Fruit fly (Drosophila melanogaster) whole organism, embryonic: ENCODE data around the gene S6KL.
A peak's percentile ranks its signal among the peaks of the same experiment; 100 is the strongest.

Experiments used
- Antp ChIP-seq: fragments of 200-800 bp; sonication (Bioruptor generic); optimal IDR thresholded peaks from 3 replicates; lab custom pipeline; 2016; ENCODE audit warnings: missing biosample characterization, missing genetic modification characterization
- Bdp1 ChIP-seq: fragments of 200-800 bp; sonication (Bioruptor generic); optimal IDR thresholded peaks from 3 replicates; lab custom pipeline; 2016; ENCODE audit warnings: missing biosample characterization, missing genetic modification characterization
- CG10366 ChIP-seq: fragments of 200-800 bp; sonication (Bioruptor generic); IDR thresholded peaks from 2 replicates; pipeline ENCODE4 v1.3.6; 2022; ENCODE audit warnings: missing biosample characterization, missing genetic modification characterization
- CG11398 ChIP-seq: fragments of 200-800 bp; sonication (Bioruptor generic); optimal IDR thresholded peaks from 2 replicates; lab custom pipeline; 2016; ENCODE audit warnings: missing biosample characterization, missing genetic modification characterization
- CG11695 ChIP-seq: fragments of 200-800 bp; sonication (Bioruptor generic); IDR thresholded peaks from 3 replicates; pipeline ENCODE4 v1.3.6; 2022; ENCODE audit warnings: missing biosample characterization, missing genetic modification characterization
- CG13123 ChIP-seq: fragments of 200-800 bp; sonication (Bioruptor generic); optimal IDR thresholded peaks from 2 replicates; lab custom pipeline; 2016; ENCODE audit warnings: missing biosample characterization, missing genetic modification characterization
- CG14014 ChIP-seq: fragments of 200-800 bp; sonication (Bioruptor generic); IDR thresholded peaks from 2 replicates; pipeline ENCODE4 v1.3.6; 2022; ENCODE audit warnings: missing biosample characterization, missing genetic modification characterization
- CG15011 ChIP-seq: fragments of 200-800 bp; sonication (Bioruptor generic); optimal IDR thresholded peaks from 3 replicates; lab custom pipeline; 2018; ENCODE audit warnings: missing biosample characterization, mild to moderate bottlenecking, missing genetic modification characterization
- CG1603 ChIP-seq: fragments of 200-800 bp; sonication (Bioruptor generic); optimal IDR thresholded peaks from 2 replicates; lab custom pipeline; 2019; ENCODE audit warnings: missing biosample characterization, mild to moderate bottlenecking, missing genetic modification characterization, moderate library complexity
- CG17359 ChIP-seq: fragments of 200-800 bp; sonication (Bioruptor generic); optimal IDR thresholded peaks from 3 replicates; lab custom pipeline; 2018; ENCODE audit warnings: missing biosample characterization, mild to moderate bottlenecking, missing genetic modification characterization, moderate library complexity
- CG17912 ChIP-seq: fragments of 200-800 bp; sonication (Bioruptor generic); optimal IDR thresholded peaks from 2 replicates; lab custom pipeline; 2018; ENCODE audit warnings: missing biosample characterization, mild to moderate bottlenecking, missing genetic modification characterization
- CG18764 ChIP-seq: fragments of 200-800 bp; sonication (Bioruptor generic); optimal IDR thresholded peaks from 3 replicates; lab custom pipeline; 2016; ENCODE audit warnings: missing biosample characterization, missing genetic modification characterization
- CG2202 ChIP-seq: fragments of 200-800 bp; sonication (Bioruptor generic); optimal IDR thresholded peaks from 2 replicates; lab custom pipeline; 2018; ENCODE audit warnings: missing biosample characterization, mild to moderate bottlenecking, missing genetic modification characterization
- CG2875 ChIP-seq: fragments of 200-800 bp; sonication (Bioruptor generic); optimal IDR thresholded peaks from 2 replicates; lab custom pipeline; 2017; ENCODE audit warnings: missing biosample characterization, mild to moderate bottlenecking, missing genetic modification characterization, missing genetic modification reagents
- CG31388 ChIP-seq: fragments of 200-800 bp; sonication (Bioruptor generic); optimal IDR thresholded peaks from 2 replicates; lab custom pipeline; 2016; ENCODE audit warnings: missing biosample characterization, missing genetic modification characterization
- CG32532 ChIP-seq: fragments of 200-800 bp; sonication (Bioruptor generic); IDR thresholded peaks from 2 replicates; pipeline ENCODE4 v1.3.6; 2022; ENCODE audit warnings: missing biosample characterization, missing genetic modification characterization
- CG3726 ChIP-seq: fragments of 200-800 bp; sonication (Bioruptor generic); IDR thresholded peaks from 3 replicates; pipeline ENCODE4, ENCODE4 v1.3.6; 2022; ENCODE audit warnings: missing biosample characterization, missing genetic modification characterization
- CG4730 ChIP-seq: fragments of 200-800 bp; sonication (Bioruptor generic); IDR thresholded peaks from 2 replicates; pipeline ENCODE4 v1.3.6; 2022; ENCODE audit warnings: missing biosample characterization, missing genetic modification characterization
- CG5245 ChIP-seq: fragments of 200-800 bp; sonication (Bioruptor generic); optimal IDR thresholded peaks from 3 replicates; lab custom pipeline; 2016; ENCODE audit warnings: missing biosample characterization, missing genetic modification characterization
- CG6175 ChIP-seq: fragments of 200-800 bp; sonication (Bioruptor generic); IDR thresholded peaks from 3 replicates; pipeline ENCODE4 v1.3.6; 2022; ENCODE audit warnings: missing biosample characterization, missing genetic modification characterization
- CG8478 ChIP-seq: fragments of >200 bp; optimal IDR thresholded peaks from 2 replicates; lab custom pipeline; 2018
- CG8765 ChIP-seq: fragments of 200-800 bp; sonication (Bioruptor generic); IDR thresholded peaks from 2 replicates; pipeline ENCODE4 v1.3.6; 2022; ENCODE audit warnings: missing biosample characterization, missing genetic modification characterization
- Camta ChIP-seq: fragments of 200-800 bp; sonication (Bioruptor generic); optimal IDR thresholded peaks from 2 replicates; lab custom pipeline; 2016; ENCODE audit warnings: missing biosample characterization, missing genetic modification characterization
- CkIIα-i1 ChIP-seq: fragments of 200-800 bp; sonication (Bioruptor generic); IDR thresholded peaks from 2 replicates; pipeline ENCODE4 v1.3.6; 2022; ENCODE audit warnings: missing biosample characterization, missing genetic modification characterization
- CrebB ChIP-seq: fragments of 200-800 bp; sonication (Bioruptor generic); optimal IDR thresholded peaks from 3 replicates; lab custom pipeline; 2018; ENCODE audit warnings: missing biosample characterization, mild to moderate bottlenecking, missing genetic modification characterization
- D19A ChIP-seq: fragments of 200-800 bp; optimal IDR thresholded peaks from 3 replicates; lab custom pipeline; 2019; ENCODE audit warnings: missing biosample characterization, mild to moderate bottlenecking, missing genetic modification characterization, moderate library complexity
- Deaf1 ChIP-seq: fragments of 200-800 bp; optimal IDR thresholded peaks from 3 replicates; lab custom pipeline; 2019; ENCODE audit warnings: missing biosample characterization, mild to moderate bottlenecking, missing genetic modification characterization, moderate library complexity
- Doc2 ChIP-seq: fragments of 200-800 bp; sonication (Bioruptor generic); IDR thresholded peaks from 2 replicates; pipeline ENCODE4 v1.3.6; 2022; ENCODE audit warnings: missing biosample characterization, missing genetic modification characterization
- Dp ChIP-seq: fragments of 200-800 bp; sonication (Bioruptor generic); optimal IDR thresholded peaks from 2 replicates; lab custom pipeline; 2018; ENCODE audit warnings: missing biosample characterization, mild to moderate bottlenecking, missing genetic modification characterization, moderate library complexity
- GATAe ChIP-seq: fragments of 200-800 bp; sonication (Bioruptor generic); conservative IDR thresholded peaks from 2 replicates; pipeline ENCODE4 v1.3.6; 2022; ENCODE audit warnings: missing biosample characterization, missing genetic modification characterization
- Rfx ChIP-seq: fragments of 200-800 bp; sonication (Bioruptor generic); IDR thresholded peaks from 2 replicates; pipeline ENCODE4 v1.3.6; 2022; ENCODE audit warnings: missing biosample characterization, missing genetic modification characterization
- Scr ChIP-seq: fragments of 200-800 bp; sonication (Bioruptor generic); IDR thresholded peaks from 2 replicates; pipeline ENCODE4 v1.3.6; 2022; ENCODE audit warnings: missing biosample characterization, missing genetic modification characterization; ENCODE audit not compliant: partially characterized antibody
- Six4 ChIP-seq: fragments of 200-800 bp; sonication (Bioruptor generic); optimal IDR thresholded peaks from 2 replicates; lab custom pipeline; 2016; ENCODE audit warnings: missing biosample characterization, missing genetic modification characterization
- Trl ChIP-seq, 3 experiments: fragments of >200 bp in 2 of 3; fragments of 200-800 bp in 1 of 3; sonication (Bioruptor generic) in 1 of 3; optimal IDR thresholded peaks; 2 replicates in 1 of 3; 3 replicates in 2 of 3; lab custom pipeline; 2016 to 2017; ENCODE audit warnings: missing biosample characterization in 1 of 3, missing genetic modification characterization in 1 of 3
- ash1 ChIP-seq: fragments of 200-800 bp; sonication (Bioruptor generic); optimal IDR thresholded peaks from 2 replicates; lab custom pipeline; 2018; ENCODE audit warnings: missing biosample characterization, mild to moderate bottlenecking, missing genetic modification characterization
- cato ChIP-seq: fragments of 200-800 bp; sonication (Bioruptor generic); optimal IDR thresholded peaks from 2 replicates; lab custom pipeline; 2016; ENCODE audit warnings: missing biosample characterization, missing genetic modification characterization, borderline replicate concordance
- caup ChIP-seq: fragments of 200-800 bp; sonication (Bioruptor generic); optimal IDR thresholded peaks from 3 replicates; lab custom pipeline; 2017; ENCODE audit warnings: missing biosample characterization, mild to moderate bottlenecking, missing genetic modification characterization, moderate library complexity; ENCODE audit not compliant: severe bottlenecking
- chm ChIP-seq: fragments of 200-800 bp; sonication (Bioruptor generic); IDR thresholded peaks from 2 replicates; pipeline ENCODE4 v1.3.6; 2022; ENCODE audit warnings: missing biosample characterization, missing genetic modification characterization
- gcm2 ChIP-seq: fragments of 200-800 bp; sonication (Bioruptor generic); optimal IDR thresholded peaks from 2 replicates; lab custom pipeline; 2016; ENCODE audit warnings: missing biosample characterization, missing genetic modification characterization
- gro ChIP-seq: fragments of 200-800 bp; sonication (Bioruptor generic); optimal IDR thresholded peaks from 2 replicates; lab custom pipeline; 2016; ENCODE audit warnings: missing biosample characterization, missing genetic modification characterization
- jigr1 ChIP-seq: fragments of 200-800 bp; sonication (Bioruptor generic); IDR thresholded peaks from 3 replicates; pipeline ENCODE4 v1.3.6; 2022; ENCODE audit warnings: missing biosample characterization, missing genetic modification characterization
- nmo ChIP-seq: fragments of 200-800 bp; sonication (Bioruptor generic); optimal IDR thresholded peaks from 2 replicates; lab custom pipeline; 2018; ENCODE audit warnings: missing biosample characterization, mild to moderate bottlenecking, missing genetic modification characterization, moderate library complexity
- oc ChIP-seq: fragments of 200-800 bp; sonication (Bioruptor generic); optimal IDR thresholded peaks from 2 replicates; lab custom pipeline; 2018; ENCODE audit warnings: missing biosample characterization, mild to moderate bottlenecking, missing genetic modification characterization, moderate library complexity
- pho ChIP-seq: fragments of 200-800 bp; sonication (Bioruptor generic); optimal IDR thresholded peaks from 2 replicates; lab custom pipeline; 2016; ENCODE audit warnings: missing biosample characterization, missing genetic modification characterization
- psq ChIP-seq: fragments of 200-800 bp; sonication (Bioruptor generic); optimal IDR thresholded peaks from 2 replicates; lab custom pipeline; 2017; ENCODE audit warnings: missing biosample characterization, missing genetic modification characterization
- run ChIP-seq: fragments of 200-800 bp; sonication (Bioruptor generic); optimal IDR thresholded peaks from 3 replicates; lab custom pipeline; 2018; ENCODE audit warnings: missing biosample characterization, mild to moderate bottlenecking, missing genetic modification characterization
- so ChIP-seq: fragments of 200-800 bp; sonication (Bioruptor generic); IDR thresholded peaks from 3 replicates; pipeline ENCODE4 v1.3.6; 2022; ENCODE audit warnings: missing biosample characterization, missing genetic modification characterization
- tna ChIP-seq: fragments of 200-800 bp; sonication (Bioruptor generic); IDR thresholded peaks from 2 replicates; pipeline ENCODE4 v1.3.6; 2022; ENCODE audit warnings: missing biosample characterization, missing genetic modification characterization; ENCODE audit not compliant: partially characterized antibody
- unc-4 ChIP-seq: fragments of 200-800 bp; sonication (Bioruptor generic); IDR thresholded peaks from 2 replicates; pipeline ENCODE4 v1.3.6; 2022; ENCODE audit warnings: missing biosample characterization, missing genetic modification characterization; ENCODE audit not compliant: partially characterized antibody

Gene S6KL

dm6 chrX:18789353-18790210, 1.3 kb downstream of the S6KL start (continued):
- 0 out of 2 replicates have a peak, but pooled peaks have one; percentile 11 for TF ChIP-seq CG4730
- TF ChIP-seq CG18764 = peak; percentile 8
- no peak for TF ChIP-seq CG1603 (tag; lab: Kevin White, UChicago)
- peak; percentile 56 for TF ChIP-seq pho (GFP tag; lab: Kevin White, UChicago)
- no peak for TF ChIP-seq oc (tag; lab: Kevin White, UChicago)
- TF ChIP-seq Antp (GFP tag; lab: Kevin White, UChicago) = peak; percentile 52
- peak; percentile 47 for TF ChIP-seq caup (GFP tag; lab: Kevin White, UChicago)
- TF ChIP-seq Deaf1 (tag; lab: Kevin White, UChicago) = peak; percentile 22
- peak; percentile 54 for TF ChIP-seq D19A (tag; lab: Kevin White, UChicago)
- peak; percentile 1 for TF ChIP-seq gro (GFP tag; lab: Kevin White, UChicago)
- TF ChIP-seq nmo (GFP tag; lab: Kevin White, UChicago) = peak; percentile 78
- TF ChIP-seq CG8765 (GFP tag; lab: Robert Waterston, UW) = no peak
- no peak for TF ChIP-seq Doc2 (GFP tag; lab: Robert Waterston, UW)
- no peak for TF ChIP-seq CG3726
- peak; percentile 24 to 51 for TF ChIP-seq Trl (optimal IDR thresholded peaks at IDR 0.05; lab: Kevin White, UChicago)
- peak; percentile 31 for TF ChIP-seq Trl (GFP tag; optimal IDR thresholded peaks at IDR 0.05; lab: Kevin White, UChicago)
- peak; percentile 37 for TF ChIP-seq CG2875 (GFP tag; lab: Kevin White, UChicago)
- TF ChIP-seq CG17359 (tag; lab: Kevin White, UChicago) = peak; percentile 29
- TF ChIP-seq CG14014 (GFP tag; lab: Robert Waterston, UW) = peak; percentile 39; the same call in 1 of the 2 replicates
- TF ChIP-seq Dp (GFP tag; lab: Kevin White, UChicago) = no peak
- TF ChIP-seq gcm2 (GFP tag; lab: Kevin White, UChicago) = peak; percentile 19
- no peak for TF ChIP-seq psq (GFP tag; lab: Kevin White, UChicago)
- TF ChIP-seq so (GFP tag; lab: Robert Waterston, UW) = no peak
- TF ChIP-seq unc-4 (GFP tag; lab: Robert Waterston, UW) = no peak
- TF ChIP-seq Bdp1 (GFP tag; lab: Kevin White, UChicago) = peak; percentile 22
- peak; percentile 56 for TF ChIP-seq Rfx (GFP tag; lab: Robert Waterston, UW)
- TF ChIP-seq Scr (GFP tag; lab: Robert Waterston, UW) = no peak
- peak; percentile 45 for TF ChIP-seq Camta (GFP tag; lab: Kevin White, UChicago)
- TF ChIP-seq CG11695 (GFP tag; lab: Robert Waterston, UW) = peak; percentile 35; the same call in 1 of the 3 replicates
- peak; percentile 3 for TF ChIP-seq CG2202 (tag; lab: Kevin White, UChicago)
- no peak for TF ChIP-seq CG17912 (GFP tag; lab: Kevin White, UChicago)
- no peak for TF ChIP-seq CrebB (tag; lab: Kevin White, UChicago)
- no peak for TF ChIP-seq CG13123 (GFP tag; lab: Kevin White, UChicago)
- no peak for TF ChIP-seq jigr1 (GFP tag; lab: Robert Waterston, UW)
- TF ChIP-seq CkIIα-i1 (GFP tag; lab: Robert Waterston, UW) = no peak
- no peak for TF ChIP-seq CG10366
- peak; percentile 64 for TF ChIP-seq CG15011
- TF ChIP-seq GATAe = no peak
- TF ChIP-seq CG5245 (GFP tag; lab: Kevin White, UChicago) = no peak
- TF ChIP-seq CG6175 (GFP tag; lab: Robert Waterston, UW) = no peak
- no peak for TF ChIP-seq CG31388
- peak; percentile 16 for TF ChIP-seq run (tag; lab: Kevin White, UChicago)
- no peak for TF ChIP-seq chm (GFP tag; lab: Robert Waterston, UW)
- no peak for TF ChIP-seq ash1
- peak; percentile 40 for TF ChIP-seq Six4 (GFP tag; lab: Kevin White, UChicago)
- TF ChIP-seq tna = no peak
- TF ChIP-seq cato = peak; percentile 44
- no peak for TF ChIP-seq CG8478 (lab: Kevin White, UChicago)
- peak; percentile 59 for TF ChIP-seq CG32532 (GFP tag; lab: Robert Waterston, UW)
- TF ChIP-seq CG11398 = peak; percentile 5
